Fruit fly (Drosophila melanogaster): ENCODE data around the gene CG13999.

The CG13999 gene

dm6 chr2L:5999247-5999646, 43.0 kb upstream of the CG13999 start, which contains the start of gene Kdm5 (continued):
- peak; percentile 1 for TF ChIP-seq CG15601 (tag; optimal IDR thresholded peaks at IDR 0.05)
- TF ChIP-seq CG11504 (tag; optimal IDR thresholded peaks at IDR 0.05) = peak; percentile 37
- no peak for TF ChIP-seq en (GFP tag; optimal IDR thresholded peaks at IDR 0.05)
- no peak for TF ChIP-seq Kr (GFP tag; optimal IDR thresholded peaks at IDR 0.05)
- peak; percentile 89 for TF ChIP-seq CG9797 (GFP tag; optimal IDR thresholded peaks at IDR 0.05)
- peak; percentile 39 for TF ChIP-seq Meics (GFP tag; optimal IDR thresholded peaks at IDR 0.05)
- peak; percentile 61 for TF ChIP-seq CG2120 (GFP tag; optimal IDR thresholded peaks at IDR 0.05)
- TF ChIP-seq HmgD (GFP tag; optimal IDR thresholded peaks at IDR 0.05) = peak; percentile 62
- TF ChIP-seq Hsf (GFP tag; optimal IDR thresholded peaks at IDR 0.05) = no peak
- no peak for TF ChIP-seq ttk (GFP tag; IDR thresholded peaks at IDR 0.05)
- no peak for TF ChIP-seq lov (optimal IDR thresholded peaks at IDR 0.05)
- TF ChIP-seq lov (GFP tag; IDR thresholded peaks at IDR 0.05) = no peak
- TF ChIP-seq vnd (GFP tag; IDR thresholded peaks at IDR 0.05; ENCODE audit: partially characterized antibody) = no peak
- no peak for TF ChIP-seq ac (GFP tag; optimal IDR thresholded peaks at IDR 0.05)
- TF ChIP-seq CG8290 (GFP tag; optimal IDR thresholded peaks at IDR 0.05) = no peak
- no peak for TF ChIP-seq CG8290 (tag; optimal IDR thresholded peaks at IDR 0.05)
- no peak for TF ChIP-seq D19B (GFP tag; optimal IDR thresholded peaks at IDR 0.05)
- TF ChIP-seq CG4424 (GFP tag; optimal IDR thresholded peaks at IDR 0.05) = no peak
- no peak for TF ChIP-seq CG10959 (GFP tag; IDR thresholded peaks at IDR 0.05)
- TF ChIP-seq CG42726 (GFP tag; IDR thresholded peaks at IDR 0.05; ENCODE audit: partially characterized antibody) = no peak
- TF ChIP-seq sd (tag; optimal IDR thresholded peaks at IDR 0.05) = no peak
- TF ChIP-seq D (optimal IDR thresholded peaks at IDR 0.05) = peak; percentile 24
- no peak for TF ChIP-seq D (GFP tag; optimal IDR thresholded peaks at IDR 0.05)
- TF ChIP-seq BEAF-32 (GFP tag; optimal IDR thresholded peaks at IDR 0.05) = peak; percentile 43
- peak in 1 of 2 experiments; percentile 2 for TF ChIP-seq Hr51 (GFP tag; optimal IDR thresholded peaks at IDR 0.05)
- TF ChIP-seq fu2 (GFP tag; optimal IDR thresholded peaks at IDR 0.05) = peak; percentile 35
- no peak for TF ChIP-seq sc (optimal IDR thresholded peaks at IDR 0.05)
- no peak for TF ChIP-seq sc (GFP tag; optimal IDR thresholded peaks at IDR 0.05)
- no peak for TF ChIP-seq Mrtf (GFP tag; IDR thresholded peaks at IDR 0.05)
- peak; percentile 48 for TF ChIP-seq Fer1 (GFP tag; optimal IDR thresholded peaks at IDR 0.05)
- TF ChIP-seq CG2202 (tag; optimal IDR thresholded peaks at IDR 0.05) = no peak
- 0 out of 2 replicates have a peak, but pooled peaks have one; percentile 14 for TF ChIP-seq CG6689 (GFP tag; IDR thresholded peaks at IDR 0.05)
- peak; percentile 52 for TF ChIP-seq bcd (GFP tag; optimal IDR thresholded peaks at IDR 0.05)
- no peak for TF ChIP-seq CG14860 (GFP tag; IDR thresholded peaks at IDR 0.05; ENCODE audit: partially characterized antibody)
- TF ChIP-seq Dek (tag; optimal IDR thresholded peaks at IDR 0.05) = no peak
- TF ChIP-seq CG1647 (GFP tag; optimal IDR thresholded peaks at IDR 0.05) = no peak
- TF ChIP-seq Lim3 (GFP tag; IDR thresholded peaks at IDR 0.05) = no peak
- peak; percentile 15 for TF ChIP-seq twi (tag; optimal IDR thresholded peaks at IDR 0.05)
- no peak for TF ChIP-seq CG12744 (GFP tag; optimal IDR thresholded peaks at IDR 0.05)
- TF ChIP-seq onecut (GFP tag; IDR thresholded peaks at IDR 0.05) = 0 out of 2 replicates have a peak, but pooled peaks have one; percentile 13
- TF ChIP-seq Jarid2 (GFP tag; optimal IDR thresholded peaks at IDR 0.05) = peak; percentile 42
- peak; percentile 62 for TF ChIP-seq caup (GFP tag; optimal IDR thresholded peaks at IDR 0.05; ENCODE audit: severe bottlenecking)
- TF ChIP-seq CG18599 (GFP tag; optimal IDR thresholded peaks at IDR 0.05) = peak; percentile 25
- TF ChIP-seq Dip2 (GFP tag; IDR thresholded peaks at IDR 0.05) = no peak
- TF ChIP-seq Stat92E (GFP tag; optimal IDR thresholded peaks at IDR 0.05) = peak in 1 of 3 experiments; percentile 4
- TF ChIP-seq MTF-1 (GFP tag; optimal IDR thresholded peaks at IDR 0.05; ENCODE audit: borderline replicate concordance) = peak; percentile 30
- TF ChIP-seq Aef1 (GFP tag; IDR thresholded peaks at IDR 0.05) = no peak
- no peak for TF ChIP-seq CoRest (tag; optimal IDR thresholded peaks at IDR 0.05)
- no peak; the same call in 1 of the 2 replicates for TF ChIP-seq bbx (GFP tag; IDR thresholded peaks at IDR 0.05; ENCODE audit: partially characterized antibody)
- no peak for TF ChIP-seq Six4 (GFP tag; optimal IDR thresholded peaks at IDR 0.05)
- TF ChIP-seq Oaz (GFP tag; IDR thresholded peaks at IDR 0.05) = no peak
